Fruit fly (Drosophila melanogaster): ENCODE results near the gene CG15210.
A peak's percentile ranks its signal among the peaks of the same experiment; 100 is the strongest.

Gene CG15210

DNA sequence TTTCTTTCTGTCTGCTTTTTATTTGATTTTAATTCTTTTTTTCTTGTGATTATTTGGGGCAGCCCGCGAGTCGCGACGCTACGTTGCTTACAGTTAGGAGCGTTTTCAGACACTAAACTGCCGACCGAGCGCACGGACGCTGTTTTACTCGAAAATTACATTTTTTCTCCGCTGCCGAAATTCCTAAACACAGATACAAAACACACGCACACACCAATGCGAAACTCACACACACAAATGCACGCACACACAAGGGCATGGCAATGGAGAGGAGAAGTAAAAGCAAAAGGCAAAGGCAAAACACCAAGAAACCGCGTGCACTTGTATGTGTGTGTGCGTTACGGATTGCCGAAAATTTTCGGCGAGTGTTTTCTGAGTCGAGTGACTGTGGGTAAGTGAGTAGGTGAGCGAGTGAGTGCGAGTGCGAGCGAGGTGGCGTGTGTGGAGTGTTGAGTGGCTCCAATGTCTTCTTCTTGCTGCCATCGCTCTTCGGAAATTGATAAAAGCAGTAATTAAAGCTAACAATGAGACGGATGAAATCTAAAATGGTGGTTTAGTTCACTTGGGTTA is 23.4 kb upstream of the CG15210 start (continued):
- no peak for TF ChIP-seq ranshi (GFP tag; IDR thresholded peaks at IDR 0.05)
- TF ChIP-seq CG14710 (tag; optimal IDR thresholded peaks at IDR 0.05) = no peak
- peak; percentile 70 for TF ChIP-seq sens (GFP tag)
- TF ChIP-seq Chrac-16 (GFP tag; optimal IDR thresholded peaks at IDR 0.05) = no peak
- no peak for TF ChIP-seq MTF-1 (GFP tag; optimal IDR thresholded peaks at IDR 0.05; ENCODE audit: borderline replicate concordance)
- no peak for TF ChIP-seq CG14441 (GFP tag; IDR thresholded peaks at IDR 0.05)
- 0 out of 2 replicates have a peak, but pooled peaks have one; percentile 16 for TF ChIP-seq tna (GFP tag; IDR thresholded peaks at IDR 0.05; ENCODE audit: partially characterized antibody)
- no peak for TF ChIP-seq tx (GFP tag; optimal IDR thresholded peaks at IDR 0.05)
- TF ChIP-seq CG13624 (GFP tag; optimal IDR thresholded peaks at IDR 0.05) = no peak
- TF ChIP-seq row (GFP tag; IDR thresholded peaks at IDR 0.05) = no peak; the same call in 2 of the 3 replicates
- no peak for TF ChIP-seq CG17829 (tag; optimal IDR thresholded peaks at IDR 0.05)
- no peak for TF ChIP-seq grau (tag; optimal IDR thresholded peaks at IDR 0.05)
- TF ChIP-seq zfh1 (GFP tag; IDR thresholded peaks at IDR 0.05) = no peak
- no peak for TF ChIP-seq Six4 (GFP tag; optimal IDR thresholded peaks at IDR 0.05)
- TF ChIP-seq gro (GFP tag; optimal IDR thresholded peaks at IDR 0.05) = peak; percentile 46
- TF ChIP-seq BtbVII (GFP tag; optimal IDR thresholded peaks at IDR 0.05) = no peak
- peak; percentile 73 for TF ChIP-seq CG12769 (tag; optimal IDR thresholded peaks at IDR 0.05)
- no peak for TF ChIP-seq CG15073 (GFP tag; optimal IDR thresholded peaks at IDR 0.05)
- peak; percentile 63 for TF ChIP-seq abd-A (tag; optimal IDR thresholded peaks at IDR 0.05)
- no peak for TF ChIP-seq ind (GFP tag; optimal IDR thresholded peaks at IDR 0.05)
- TF ChIP-seq CG9437 (GFP tag; optimal IDR thresholded peaks at IDR 0.05) = peak; percentile 1
- TF ChIP-seq ab (GFP tag; optimal IDR thresholded peaks at IDR 0.05) = no peak
- no peak for TF ChIP-seq Ptx1 (GFP tag; IDR thresholded peaks at IDR 0.05)
- no peak for TF ChIP-seq dmrt11E (tag; optimal IDR thresholded peaks at IDR 0.05)
- no peak for TF ChIP-seq chif (GFP tag; optimal IDR thresholded peaks at IDR 0.05)
- TF ChIP-seq CG17612 (GFP tag; IDR thresholded peaks at IDR 0.05) = no peak
- no peak for TF ChIP-seq slou (GFP tag; optimal IDR thresholded peaks at IDR 0.05)
- TF ChIP-seq otp (GFP tag; IDR thresholded peaks at IDR 0.05) = 0 out of 3 replicates have a peak, but pooled peaks have one; percentile 31
- TF ChIP-seq CG3163 (GFP tag; optimal IDR thresholded peaks at IDR 0.05) = peak; percentile 37
- TF ChIP-seq Elba2 (GFP tag; optimal IDR thresholded peaks at IDR 0.05) = no peak
- no peak for TF ChIP-seq HLH54F (GFP tag; optimal IDR thresholded peaks at IDR 0.05)
- TF ChIP-seq bigmax (GFP tag; optimal IDR thresholded peaks at IDR 0.05) = no peak
- no peak for TF ChIP-seq sima (GFP tag; optimal IDR thresholded peaks at IDR 0.05)
- TF ChIP-seq HmgZ (tag; optimal IDR thresholded peaks at IDR 0.05) = peak; percentile 63
- no peak for TF ChIP-seq btn (GFP tag; optimal IDR thresholded peaks at IDR 0.05)
- peak; percentile 46 for TF ChIP-seq CG1832 (GFP tag; optimal IDR thresholded peaks at IDR 0.05)
- no peak for TF ChIP-seq CG18011 (GFP tag; optimal IDR thresholded peaks at IDR 0.05)
- TF ChIP-seq CHES-1-like (GFP tag; optimal IDR thresholded peaks at IDR 0.05) = peak; percentile 24
- no peak for TF ChIP-seq CG30020 (tag; optimal IDR thresholded peaks at IDR 0.05)
- no peak for TF ChIP-seq bowl (GFP tag; IDR thresholded peaks at IDR 0.05)
- peak; percentile 35 for TF ChIP-seq Nf-YB (GFP tag; optimal IDR thresholded peaks at IDR 0.05)
- TF ChIP-seq Ssrp (tag; optimal IDR thresholded peaks at IDR 0.05) = no peak
- peak; percentile 85 for TF ChIP-seq CG17385 (GFP tag; optimal IDR thresholded peaks at IDR 0.05)
- no peak for TF ChIP-seq CG2129 (GFP tag; IDR thresholded peaks at IDR 0.05; ENCODE audit: partially characterized antibody)
- no peak for TF ChIP-seq pita (GFP tag; optimal IDR thresholded peaks at IDR 0.05)
- no peak for TF ChIP-seq CG3726 (GFP tag; IDR thresholded peaks at IDR 0.05)
- TF ChIP-seq CG13775 (GFP tag; optimal IDR thresholded peaks at IDR 0.05) = no peak
- no peak for TF ChIP-seq chn (GFP tag; optimal IDR thresholded peaks at IDR 0.05)
- TF ChIP-seq Bgb (GFP tag; IDR thresholded peaks at IDR 0.05; ENCODE audit: partially characterized antibody) = peak; percentile 75; the same call in 1 of the 2 replicates
- no peak for TF ChIP-seq CG18599 (GFP tag; optimal IDR thresholded peaks at IDR 0.05)
- no peak for TF ChIP-seq knrl (GFP tag; IDR thresholded peaks at IDR 0.05; ENCODE audit: partially characterized antibody)

All from whole organism, embryonic.